Fruit fly (Drosophila melanogaster): ENCODE data around the gene lft.
A peak's percentile ranks its signal among the peaks of the same experiment; 100 is the strongest.

lft gene

dm6 chr2L:10342471-10342870 lies 21.8 kb upstream of the lft start, which contains the start of gene Sps2 (continued):
- peak; percentile 82 for TF ChIP-seq Scr (GFP tag; IDR thresholded peaks at IDR 0.05; ENCODE audit: partially characterized antibody)
- TF ChIP-seq crp (GFP tag; optimal IDR thresholded peaks at IDR 0.05), result peak; percentile 82 to 96
- TF ChIP-seq CG8290 (GFP tag; optimal IDR thresholded peaks at IDR 0.05), result peak; percentile 48
- TF ChIP-seq CG8290 (tag; optimal IDR thresholded peaks at IDR 0.05), result peak in 1 of 2 experiments; percentile 53
- TF ChIP-seq Stat92E (GFP tag; optimal IDR thresholded peaks at IDR 0.05), result peak in 1 of 3 experiments; percentile 39
- peak; percentile 23 for TF ChIP-seq HmgZ (tag; optimal IDR thresholded peaks at IDR 0.05)
- TF ChIP-seq CG10267 (tag; optimal IDR thresholded peaks at IDR 0.05), result peak; percentile 19
- peak; percentile 27 for TF ChIP-seq trem (tag; optimal IDR thresholded peaks at IDR 0.05)
- TF ChIP-seq gem (tag; optimal IDR thresholded peaks at IDR 0.05), result peak; percentile 33
- peak; percentile 4 for TF ChIP-seq wek (GFP tag; optimal IDR thresholded peaks at IDR 0.05)
- peak; percentile 80; the same call in 1 of the 2 replicates for TF ChIP-seq amos (GFP tag; IDR thresholded peaks at IDR 0.05; ENCODE audit: partially characterized antibody)
- peak; percentile 45 for TF ChIP-seq CG14710 (tag; optimal IDR thresholded peaks at IDR 0.05)
- TF ChIP-seq CG14860 (GFP tag; IDR thresholded peaks at IDR 0.05; ENCODE audit: partially characterized antibody), result peak; percentile 40; the same call in 1 of the 3 replicates
- TF ChIP-seq CG6791 (GFP tag; IDR thresholded peaks at IDR 0.05; ENCODE audit: partially characterized antibody), result peak; percentile 83
- TF ChIP-seq CG34376 (GFP tag; optimal IDR thresholded peaks at IDR 0.05), result peak; percentile 52
- peak; percentile 33 for TF ChIP-seq CG9727 (GFP tag; optimal IDR thresholded peaks at IDR 0.05)
- TF ChIP-seq CG32532 (GFP tag; IDR thresholded peaks at IDR 0.05), result peak; percentile 37; the same call in 1 of the 2 replicates
- peak; percentile 75; the same call in 2 of the 3 replicates for TF ChIP-seq knrl (GFP tag; IDR thresholded peaks at IDR 0.05; ENCODE audit: partially characterized antibody)
- TF ChIP-seq Ssrp (tag; optimal IDR thresholded peaks at IDR 0.05), result no peak
- no peak for TF ChIP-seq bsh (GFP tag; optimal IDR thresholded peaks at IDR 0.05)
- peak; percentile 78 for TF ChIP-seq bbx (GFP tag; IDR thresholded peaks at IDR 0.05; ENCODE audit: partially characterized antibody)
- peak; percentile 52; the same call in 1 of the 3 replicates for TF ChIP-seq CG7963 (GFP tag; IDR thresholded peaks at IDR 0.05; ENCODE audit: partially characterized antibody)
- no peak for TF ChIP-seq CG18011 (GFP tag; optimal IDR thresholded peaks at IDR 0.05)
- no peak for TF ChIP-seq Mes4 (GFP tag; optimal IDR thresholded peaks at IDR 0.05)
- peak in 1 of 2 experiments; percentile 27 for TF ChIP-seq Pdp1 (GFP tag; optimal IDR thresholded peaks at IDR 0.05)
- peak; percentile 3 for TF ChIP-seq Max (GFP tag; optimal IDR thresholded peaks at IDR 0.05)
- peak; percentile 16 for TF ChIP-seq D19A (tag; optimal IDR thresholded peaks at IDR 0.05)
- peak; percentile 82 for TF ChIP-seq Dll (GFP tag; IDR thresholded peaks at IDR 0.05; ENCODE audit: partially characterized antibody)
- TF ChIP-seq ash1 (GFP tag; optimal IDR thresholded peaks at IDR 0.05), result no peak
- TF ChIP-seq grau (tag; optimal IDR thresholded peaks at IDR 0.05), result peak; percentile 26
- peak; percentile 57 for TF ChIP-seq stwl (tag; optimal IDR thresholded peaks at IDR 0.05)
- no peak for TF ChIP-seq bab2 (GFP tag; optimal IDR thresholded peaks at IDR 0.05)
- TF ChIP-seq CG15601 (tag; optimal IDR thresholded peaks at IDR 0.05), result peak; percentile 30
- no peak for TF ChIP-seq CG9876 (GFP tag; optimal IDR thresholded peaks at IDR 0.05)
- TF ChIP-seq lmd (GFP tag; IDR thresholded peaks at IDR 0.05), result no peak
- no peak for TF ChIP-seq repo (GFP tag; optimal IDR thresholded peaks at IDR 0.05)
- no peak for TF ChIP-seq Gug (GFP tag; IDR thresholded peaks at IDR 0.05)
- TF ChIP-seq CG2116 (GFP tag; optimal IDR thresholded peaks at IDR 0.05), result peak; percentile 24
- no peak for TF ChIP-seq chinmo (GFP tag; IDR thresholded peaks at IDR 0.05; ENCODE audit: partially characterized antibody)
- TF ChIP-seq CG1603 (tag; optimal IDR thresholded peaks at IDR 0.05), result peak; percentile 35
- peak; percentile 10 for TF ChIP-seq MESR4 (GFP tag; optimal IDR thresholded peaks at IDR 0.05)
- TF ChIP-seq Neu2 (GFP tag; optimal IDR thresholded peaks at IDR 0.05; ENCODE audit: borderline replicate concordance), result no peak
- TF ChIP-seq CG2129 (GFP tag; IDR thresholded peaks at IDR 0.05; ENCODE audit: partially characterized antibody), result peak; percentile 70
- TF ChIP-seq CG17829 (tag; optimal IDR thresholded peaks at IDR 0.05), result peak; percentile 42
- peak; percentile 17 for TF ChIP-seq Dek (tag; optimal IDR thresholded peaks at IDR 0.05)
- peak; percentile 68; the same call in 1 of the 2 replicates for TF ChIP-seq hbn (GFP tag; IDR thresholded peaks at IDR 0.05; ENCODE audit: partially characterized antibody)
- TF ChIP-seq CG10979 (tag; optimal IDR thresholded peaks at IDR 0.05), result peak; percentile 24

Measured in whole organism, embryonic.